Worm (Caenorhabditis elegans) whole organism, mixed stage, embryonic: Measurements from ENCODE around the gene lron-2.

ENCODE experiments used
- M03D4.4 ChIP-seq: sonication (generic microtip); optimal IDR thresholded peaks from 2 replicates; lab custom pipeline; 2017; ENCODE audit warnings: mild to moderate bottlenecking, missing genetic modification characterization, missing compliant biosample characterization
- bed-3 ChIP-seq: fragments of 200-800 bp; sonication (Bioruptor generic); optimal IDR thresholded peaks from 3 replicates; lab custom pipeline; 2018; ENCODE audit warnings: mild to moderate bottlenecking, missing genetic modification characterization, moderate library complexity, missing compliant biosample characterization
- blmp-1 ChIP-seq: fragments of 150-350 bp; optimal IDR thresholded peaks from 2 replicates; lab custom pipeline; 2014; ENCODE audit warnings: missing biosample characterization, missing genetic modification characterization
- ceh-39 ChIP-seq: fragments of 150-350 bp; optimal IDR thresholded peaks from 2 replicates; lab custom pipeline; 2014; ENCODE audit warnings: missing biosample characterization, missing genetic modification characterization
- ceh-43 ChIP-seq: fragments of 200-800 bp; sonication (Bioruptor generic); optimal IDR thresholded peaks from 2 replicates; lab custom pipeline; 2018; ENCODE audit warnings: mild to moderate bottlenecking, missing genetic modification characterization, moderate library complexity, missing compliant biosample characterization
- ceh-83 ChIP-seq: fragments of 200-800 bp; sonication (Bioruptor generic); optimal IDR thresholded peaks from 2 replicates; lab custom pipeline; 2018; ENCODE audit warnings: mild to moderate bottlenecking, missing genetic modification characterization, missing compliant biosample characterization
- ces-1 ChIP-seq: fragments of 150-350 bp; optimal IDR thresholded peaks from 2 replicates; lab custom pipeline; 2014; ENCODE audit warnings: missing biosample characterization, missing genetic modification reagents, missing genetic modification characterization
- cnd-1 ChIP-seq: fragments of 200-800 bp; sonication (Bioruptor generic); optimal IDR thresholded peaks from 2 replicates; lab custom pipeline; 2018; ENCODE audit warnings: mild to moderate bottlenecking, missing genetic modification characterization, missing compliant biosample characterization
- drap-1 ChIP-seq: fragments of 200-800 bp; sonication (Bioruptor generic); optimal IDR thresholded peaks from 3 replicates; lab custom pipeline; 2018; ENCODE audit warnings: mild to moderate bottlenecking, missing genetic modification characterization, missing compliant biosample characterization
- elt-1 ChIP-seq: sonication (generic microtip); optimal IDR thresholded peaks from 2 replicates; lab custom pipeline; 2017; ENCODE audit warnings: missing genetic modification characterization, mild to moderate bottlenecking, missing compliant biosample characterization, antibody characterized with exemption, moderate library complexity, borderline replicate concordance; ENCODE audit not compliant: insufficient read depth
- elt-3 ChIP-seq: fragments of 150-350 bp; optimal IDR thresholded peaks from 2 replicates; lab custom pipeline; 2014; ENCODE audit warnings: missing biosample characterization, missing genetic modification characterization
- ham-2 ChIP-seq: fragments of 200-800 bp; sonication (Bioruptor generic); optimal IDR thresholded peaks from 2 replicates; lab custom pipeline; 2018; ENCODE audit warnings: mild to moderate bottlenecking, missing genetic modification characterization, missing compliant biosample characterization
- hlh-1 ChIP-seq: fragments of 150-350 bp; optimal IDR thresholded peaks from 2 replicates; lab custom pipeline; 2014; ENCODE audit warnings: missing biosample characterization, missing genetic modification reagents, missing genetic modification characterization
- lin-13 ChIP-seq: fragments of 150-350 bp; optimal IDR thresholded peaks from 2 replicates; lab custom pipeline; 2014; ENCODE audit warnings: missing biosample characterization, missing genetic modification characterization
- lin-32 ChIP-seq: fragments of 200-800 bp; sonication (Bioruptor generic); optimal IDR thresholded peaks from 2 replicates; lab custom pipeline; 2018; ENCODE audit warnings: mild to moderate bottlenecking, missing genetic modification characterization, missing compliant biosample characterization
- lsy-2 ChIP-seq: fragments of 150-350 bp; optimal IDR thresholded peaks from 2 replicates; lab custom pipeline; 2014; ENCODE audit warnings: missing biosample characterization, missing genetic modification characterization
- mep-1 ChIP-seq: fragments of 150-350 bp; optimal IDR thresholded peaks from 2 replicates; lab custom pipeline; 2017; ENCODE audit warnings: missing biosample characterization, missing genetic modification reagents, missing genetic modification characterization, inconsistent platforms
- mls-2 ChIP-seq: sonication (generic microtip); optimal IDR thresholded peaks from 2 replicates; lab custom pipeline; 2016; ENCODE audit warnings: mild to moderate bottlenecking, missing genetic modification characterization, moderate library complexity, missing compliant biosample characterization
- nhr-12 ChIP-seq: fragments of 150-350 bp; optimal IDR thresholded peaks from 2 replicates; lab custom pipeline; 2014; ENCODE audit warnings: missing biosample characterization, missing genetic modification characterization
- nhr-2 ChIP-seq: fragments of 150-350 bp; optimal IDR thresholded peaks from 2 replicates; lab custom pipeline; 2014; ENCODE audit warnings: missing biosample characterization, missing genetic modification characterization
- nhr-237 ChIP-seq: fragments of 150-350 bp; optimal IDR thresholded peaks from 2 replicates; lab custom pipeline; 2014; ENCODE audit warnings: missing biosample characterization, missing genetic modification characterization
- nhr-28 ChIP-seq: fragments of 150-350 bp; optimal IDR thresholded peaks from 2 replicates; lab custom pipeline; 2014; ENCODE audit warnings: missing biosample characterization, missing genetic modification characterization
- nhr-76 ChIP-seq: sonication (generic microtip); optimal IDR thresholded peaks from 2 replicates; lab custom pipeline; 2017; ENCODE audit warnings: missing biosample characterization, missing genetic modification characterization
- pha-4 ChIP-seq: fragments of 150-350 bp; optimal IDR thresholded peaks from 2 replicates; lab custom pipeline; 2018; ENCODE audit warnings: missing biosample characterization, missing genetic modification reagents, missing genetic modification characterization
- sem-2 ChIP-seq: fragments of 200-800 bp; sonication (Bioruptor generic); optimal IDR thresholded peaks from 2 replicates; lab custom pipeline; 2018; ENCODE audit warnings: mild to moderate bottlenecking, missing genetic modification characterization, missing compliant biosample characterization
- snpc-4 ChIP-seq: fragments of 150-350 bp; optimal IDR thresholded peaks from 2 replicates; lab custom pipeline; 2014; ENCODE audit warnings: missing biosample characterization, missing genetic modification characterization
- sptf-1 ChIP-seq: sonication (generic microtip); optimal IDR thresholded peaks from 2 replicates; lab custom pipeline; 2017; ENCODE audit warnings: mild to moderate bottlenecking, missing genetic modification characterization, moderate library complexity, missing compliant biosample characterization
- tbx-8 ChIP-seq: fragments of 200-800 bp; sonication (Bioruptor generic); optimal IDR thresholded peaks from 2 replicates; lab custom pipeline; 2018; ENCODE audit warnings: mild to moderate bottlenecking, missing genetic modification characterization, moderate library complexity, missing compliant biosample characterization
- unc-120 ChIP-seq: sonication (generic microtip); optimal IDR thresholded peaks from 2 replicates; lab custom pipeline; 2017; ENCODE audit warnings: missing genetic modification characterization, missing compliant biosample characterization; ENCODE audit not compliant: poor library complexity, severe bottlenecking
- unc-39 ChIP-seq: fragments of 150-350 bp; optimal IDR thresholded peaks from 2 replicates; lab custom pipeline; 2014; ENCODE audit warnings: missing biosample characterization, missing genetic modification characterization
- unc-62 ChIP-seq: fragments of 150-350 bp; optimal IDR thresholded peaks from 2 replicates; lab custom pipeline; 2014; ENCODE audit warnings: missing biosample characterization, missing genetic modification reagents, missing genetic modification characterization
- zip-8 ChIP-seq: fragments of 150-350 bp; optimal IDR thresholded peaks from 2 replicates; lab custom pipeline; 2014; ENCODE audit warnings: missing biosample characterization, missing genetic modification characterization
- ztf-11 ChIP-seq: fragments of 150-350 bp; optimal IDR thresholded peaks from 2 replicates; lab custom pipeline; 2014; ENCODE audit warnings: missing biosample characterization, missing genetic modification characterization

Gene lron-2

DNA sequence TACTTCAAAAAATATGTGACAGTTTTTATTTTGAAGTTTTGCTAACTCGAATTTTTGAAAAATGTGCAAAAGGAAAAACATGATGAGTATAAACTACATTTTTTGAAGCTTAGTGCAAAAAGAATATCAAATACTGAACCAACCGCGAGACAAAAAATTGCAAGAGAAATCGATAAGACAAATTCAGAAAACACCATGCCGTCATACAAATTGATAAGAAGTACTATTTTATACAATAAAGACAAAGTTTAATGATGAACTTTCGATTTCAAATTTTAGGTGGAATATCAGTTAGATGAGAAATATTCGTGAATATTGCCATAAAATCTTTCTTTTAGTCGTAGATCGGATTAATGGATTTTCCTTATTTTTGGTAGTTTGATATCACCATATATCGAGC, 24.7 kb downstream of the lron-2 start:
- TF ChIP-seq nhr-2 (tag; lab: Kevin White, UChicago) (no peak), ham-2 (GFP tag; lab: Kevin White, UChicago) (no peak), blmp-1 (tag; lab: Kevin White, UChicago) (no peak), pha-4 (tag; lab: Kevin White, UChicago) (no peak), unc-39 (tag; lab: Kevin White, UChicago) (no peak), ceh-39 (tag; lab: Kevin White, UChicago) (no peak), nhr-12 (no peak), nhr-76 (no peak), elt-3 (tag; lab: Kevin White, UChicago) (no peak), mep-1 (tag; lab: Kevin White, UChicago) (no peak), drap-1 (GFP tag; lab: Kevin White, UChicago) (no peak)
- TF ChIP-seq, all 35 proteins: peak for 0

ce11 chrV:9261492-9261891, 25.9 kb downstream of the lron-2 start, which contains the start of gene nhr-36:
TSS of gene nhr-36 (minus strand) at chrV:9261592.
- TF ChIP-seq lin-13 (tag; lab: Kevin White, UChicago) (no peak), unc-120 (no peak), ceh-43 (no peak), elt-1 (tag; lab: Kevin White, UChicago) (no peak), nhr-2 (tag; lab: Kevin White, UChicago) (no peak)

- TF ChIP-seq hlh-1 (no peak), drap-1 (GFP tag; lab: Kevin White, UChicago) (no peak), nhr-28 (tag; lab: Kevin White, UChicago) (no peak), elt-1 (tag; lab: Kevin White, UChicago) (no peak), ceh-83 (no peak), pha-4 (tag; lab: Kevin White, UChicago) (no peak), zip-8 (tag; lab: Kevin White, UChicago) (no peak), M03D4.4 (no peak), cnd-1 (tag; lab: Kevin White, UChicago) (no peak), bed-3 (GFP tag; lab: Kevin White, UChicago) (no peak), unc-120 (no peak), unc-39 (tag; lab: Kevin White, UChicago) (no peak), ces-1 (no peak), nhr-237 (tag; lab: Kevin White, UChicago) (no peak), tbx-8 (GFP tag; lab: Kevin White, UChicago) (no peak), snpc-4 (no peak)
These were observed 26.9 kb downstream of the lron-2 start for ce11 chrV:9260411-9260810.

ce11 chrV:9257467-9257866, 29.9 kb downstream of the lron-2 start, which contains the start of gene F07C3.16:
TSS of gene F07C3.16 (minus strand) at chrV:9257567.
- TF ChIP-seq unc-120 = no peak
- no peak for TF ChIP-seq nhr-12
- no peak for TF ChIP-seq ztf-11 (tag; lab: Kevin White, UChicago)
- no peak for TF ChIP-seq tbx-8 (GFP tag; lab: Kevin White, UChicago)
- TF ChIP-seq unc-39 (tag; lab: Kevin White, UChicago) = no peak
- TF ChIP-seq ceh-83 = no peak
- no peak for TF ChIP-seq mep-1 (tag; lab: Kevin White, UChicago)
- TF ChIP-seq pha-4 (tag; lab: Kevin White, UChicago) = no peak
- TF ChIP-seq unc-62 = no peak
- TF ChIP-seq hlh-1 = no peak
- no peak for TF ChIP-seq ham-2 (GFP tag; lab: Kevin White, UChicago)
- TF ChIP-seq nhr-76 = no peak
- no peak for TF ChIP-seq lin-13 (tag; lab: Kevin White, UChicago)
- no peak for TF ChIP-seq lsy-2 (tag; lab: Kevin White, UChicago)
- no peak for TF ChIP-seq sem-2 (GFP tag; lab: Kevin White, UChicago)
- no peak for TF ChIP-seq snpc-4
- no peak for TF ChIP-seq cnd-1 (tag; lab: Kevin White, UChicago)
- TF ChIP-seq, all 35 proteins: peak for 0

- no peak for TF ChIP-seq bed-3 (GFP tag; lab: Kevin White, UChicago)
- no peak for TF ChIP-seq nhr-76
- TF ChIP-seq nhr-2 (tag; lab: Kevin White, UChicago) = no peak
- no peak for TF ChIP-seq mls-2 (tag; lab: Kevin White, UChicago)
- no peak for TF ChIP-seq nhr-12
- TF ChIP-seq drap-1 (GFP tag; lab: Kevin White, UChicago) = no peak
- TF ChIP-seq unc-39 (tag; lab: Kevin White, UChicago) = no peak
- TF ChIP-seq lin-32 (GFP tag; lab: Kevin White, UChicago) = no peak
- TF ChIP-seq unc-62 = no peak
- no peak for TF ChIP-seq elt-3 (tag; lab: Kevin White, UChicago)
- TF ChIP-seq blmp-1 (tag; lab: Kevin White, UChicago) = no peak
- TF ChIP-seq pha-4 (tag; lab: Kevin White, UChicago) = no peak
- no peak for TF ChIP-seq sptf-1 (tag; lab: Kevin White, UChicago)
These were observed 31.9 kb downstream of the lron-2 start for ce11 chrV:9255480-9255879.
